Worm (Caenorhabditis elegans) whole organism, young adult: ENCODE measurements around the gene eef-1B.2.
"Not testable (repeated sequence)": the region's sequence is repeated elsewhere in the genome, so short reads cannot be mapped to it uniquely, and the experiment has no call there.

Source experiments
- C17E4.6 ChIP-seq: fragments of 200-800 bp; sonication (Bioruptor generic); IDR thresholded peaks from 2 replicates; pipeline ENCODE4 v1.3.6; 2022; ENCODE audit warnings: missing genetic modification reagents, missing genetic modification characterization, missing compliant biosample characterization
- F23B12.7 ChIP-seq: sonication (generic microtip); optimal IDR thresholded peaks from 2 replicates; lab custom pipeline; 2017; ENCODE audit warnings: missing genetic modification characterization, mild to moderate bottlenecking, missing compliant biosample characterization, antibody characterized with exemption, moderate library complexity; ENCODE audit not compliant: insufficient read depth
- F33H1.4 ChIP-seq: fragments of 200-800 bp; sonication (Bioruptor generic); IDR thresholded peaks from 2 replicates; pipeline ENCODE4 v1.3.6; 2022; ENCODE audit warnings: missing genetic modification reagents, missing genetic modification characterization, missing compliant biosample characterization
- F37B4.10 ChIP-seq: fragments of 200-800 bp; sonication (Bioruptor generic); IDR thresholded peaks from 2 replicates; pipeline ENCODE4 v1.3.6; 2022; ENCODE audit warnings: missing genetic modification characterization, missing compliant biosample characterization
- F49E8.2 ChIP-seq: sonication (generic microtip); optimal IDR thresholded peaks from 3 replicates; lab custom pipeline; 2017; ENCODE audit warnings: missing genetic modification characterization, mild to moderate bottlenecking, missing compliant biosample characterization, antibody characterized with exemption, moderate library complexity; ENCODE audit not compliant: insufficient read depth
- aptf-3 ChIP-seq: fragments of 200-800 bp; sonication (Bioruptor generic); IDR thresholded peaks from 2 replicates; pipeline ENCODE4 v1.3.6; 2022; ENCODE audit warnings: missing genetic modification characterization, missing compliant biosample characterization
- athp-1 ChIP-seq: sonication (generic microtip); optimal IDR thresholded peaks from 2 replicates; lab custom pipeline; 2017; ENCODE audit warnings: mild to moderate bottlenecking, missing genetic modification characterization, missing compliant biosample characterization
- attf-6 ChIP-seq: fragments of 200-800 bp; sonication (Bioruptor generic); IDR thresholded peaks from 2 replicates; pipeline ENCODE4 v1.3.6; 2022; ENCODE audit warnings: missing genetic modification reagents, missing genetic modification characterization, missing compliant biosample characterization
- bed-1 ChIP-seq: fragments of 200-800 bp; sonication (Bioruptor generic); IDR thresholded peaks from 2 replicates; pipeline ENCODE4 v1.3.6; 2022; ENCODE audit warnings: missing genetic modification reagents, missing genetic modification characterization, missing compliant biosample characterization
- cebp-1 ChIP-seq, 2 experiments: fragments of 200-800 bp in 1 of 2; sonication (Bioruptor generic) in 1 of 2; sonication (generic microtip) in 1 of 2; IDR thresholded peaks in 1 of 2; optimal IDR thresholded peaks in 1 of 2; 2 replicates each; pipeline versions ENCODE4 v1.3.6 to Lab custom; 2017 to 2022; ENCODE audit warnings: missing compliant biosample characterization in 2 of 2, missing genetic modification characterization in 2 of 2, mild to moderate bottlenecking in 1 of 2, missing genetic modification reagents in 1 of 2, moderate library complexity in 1 of 2
- cebp-2 ChIP-seq: fragments of 200-800 bp; sonication (Bioruptor generic); IDR thresholded peaks from 2 replicates; pipeline ENCODE4 v1.3.6; 2022; ENCODE audit warnings: missing genetic modification characterization, missing compliant biosample characterization
- ceh-27 ChIP-seq: fragments of 200-800 bp; sonication (Bioruptor generic); optimal IDR thresholded peaks from 2 replicates; lab custom pipeline; 2018; ENCODE audit warnings: mild to moderate bottlenecking, missing genetic modification characterization, moderate library complexity, missing compliant biosample characterization
- ceh-79 ChIP-seq: sonication (generic microtip); optimal IDR thresholded peaks from 2 replicates; lab custom pipeline; 2017; ENCODE audit warnings: mild to moderate bottlenecking, missing genetic modification characterization, missing compliant biosample characterization
- chd-7 ChIP-seq: sonication (generic microtip); optimal IDR thresholded peaks from 2 replicates; lab custom pipeline; 2016; ENCODE audit warnings: mild to moderate bottlenecking, missing genetic modification characterization, moderate library complexity, missing compliant biosample characterization
- dpff-1 ChIP-seq: sonication (generic microtip); optimal IDR thresholded peaks from 2 replicates; lab custom pipeline; 2017; ENCODE audit warnings: mild to moderate bottlenecking, missing genetic modification characterization, missing compliant biosample characterization
- egrh-3 ChIP-seq: fragments of 200-800 bp; sonication (Bioruptor generic); IDR thresholded peaks from 2 replicates; pipeline ENCODE4 v1.3.6; 2022; ENCODE audit warnings: missing genetic modification reagents, missing genetic modification characterization, missing compliant biosample characterization
- let-526 ChIP-seq: fragments of 200-800 bp; sonication (Bioruptor generic); IDR thresholded peaks from 2 replicates; pipeline ENCODE4 v1.3.6; 2022; ENCODE audit warnings: missing genetic modification reagents, missing genetic modification characterization, missing compliant biosample characterization
- madf-6 ChIP-seq: fragments of 200-800 bp; sonication (Bioruptor generic); IDR thresholded peaks from 2 replicates; pipeline ENCODE4 v1.3.6; 2022; ENCODE audit warnings: missing genetic modification reagents, missing genetic modification characterization, missing compliant biosample characterization
- mes-4 ChIP-seq: sonication (generic microtip); optimal IDR thresholded peaks from 2 replicates; lab custom pipeline; 2016; ENCODE audit warnings: missing genotype, missing genetic modification characterization, missing compliant biosample characterization
- snpc-4 ChIP-seq, 5 experiments: fragments of 150-350 bp in 1 of 5; sonication (generic microtip) in 4 of 5; optimal IDR thresholded peaks; 2 replicates each; lab custom pipeline; 2014 to 2018; ENCODE audit warnings: missing genetic modification characterization in 5 of 5, missing biosample characterization in 3 of 5, antibody characterized with exemption in 2 of 5, mild to moderate bottlenecking in 2 of 5, missing compliant biosample characterization in 2 of 5, missing genotype in 2 of 5, moderate library complexity in 2 of 5, missing genetic modification reagents in 1 of 5
- sptf-2 ChIP-seq: fragments of 200-800 bp; sonication (Bioruptor generic); optimal IDR thresholded peaks from 2 replicates; lab custom pipeline; 2018; ENCODE audit warnings: mild to moderate bottlenecking, missing genetic modification characterization, missing compliant biosample characterization
- tbp1 ChIP-seq: fragments of 200-800 bp; sonication (Bioruptor generic); optimal IDR thresholded peaks from 2 replicates; lab custom pipeline; 2018; ENCODE audit warnings: mild to moderate bottlenecking, missing genetic modification characterization, missing compliant biosample characterization
- tlf-1 ChIP-seq: fragments of 200-800 bp; sonication (Bioruptor generic); optimal IDR thresholded peaks from 2 replicates; lab custom pipeline; 2018; ENCODE audit warnings: mild to moderate bottlenecking, missing genetic modification characterization, missing compliant biosample characterization
- zfh-2 ChIP-seq: fragments of 200-800 bp; sonication (Bioruptor generic); conservative IDR thresholded peaks from 2 replicates; pipeline ENCODE4 v1.3.6; 2022; ENCODE audit warnings: missing genetic modification reagents, missing genetic modification characterization, missing compliant biosample characterization
- ztf-18 ChIP-seq: sonication (generic microtip); optimal IDR thresholded peaks from 2 replicates; lab custom pipeline; 2016; ENCODE audit warnings: missing genotype, mild to moderate bottlenecking, missing genetic modification characterization, missing compliant biosample characterization
- ztf-6 ChIP-seq: fragments of 200-800 bp; sonication (Bioruptor generic); IDR thresholded peaks from 2 replicates; pipeline ENCODE4 v1.3.6; 2022; ENCODE audit warnings: missing genetic modification reagents, missing genetic modification characterization, missing compliant biosample characterization

Gene eef-1B.2

DNA sequence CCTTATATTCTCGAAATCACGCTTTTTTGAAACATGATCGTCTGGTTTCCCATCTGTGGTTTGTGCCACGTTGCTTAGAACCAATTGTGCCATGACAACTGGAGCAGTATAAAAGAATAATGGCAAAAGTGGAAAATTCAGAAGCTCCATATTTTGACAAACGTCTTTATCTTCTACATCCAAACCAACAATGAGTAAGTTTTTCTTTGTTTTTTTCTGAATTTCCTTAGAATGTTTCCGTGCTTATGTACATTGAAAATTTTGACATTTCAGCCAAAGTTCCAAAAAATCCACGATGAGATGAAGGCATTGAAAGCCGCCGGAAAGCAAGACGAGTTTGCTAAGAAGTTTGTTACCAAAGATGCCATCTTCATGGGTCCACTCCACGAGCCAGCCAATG is 30.6 kb upstream of the eef-1B.2 start, which contains the start of gene Y41E3.6:
Gene Y41E3.6 (plus strand): TSS at position 301 of the 400 bp plus-strand sequence.
- not testable (repeated sequence) for TF ChIP-seq bed-1 (GFP tag; lab: Robert Waterston, UW); F49E8.2 (tag; lab: Kevin White, UChicago); ztf-6 (GFP tag; lab: Robert Waterston, UW)

DNA sequence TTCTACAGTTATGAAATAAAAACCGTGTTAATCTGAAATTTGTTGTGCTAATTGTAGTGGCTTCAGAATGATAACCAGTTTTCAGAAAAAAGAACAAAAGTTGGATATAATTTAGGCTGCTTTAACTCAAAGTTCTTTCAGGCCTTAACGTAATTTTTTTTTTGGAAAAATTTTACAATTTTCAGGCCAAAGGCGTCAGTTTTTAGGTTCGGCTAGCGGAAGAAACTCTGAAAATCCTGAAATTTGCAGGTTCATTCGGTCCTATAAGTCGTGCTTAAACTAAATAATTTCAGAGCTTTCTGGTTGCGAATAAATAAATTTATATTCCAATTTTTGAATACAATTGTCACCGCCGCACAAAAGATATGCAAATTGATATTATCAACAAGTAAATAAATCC is 28.9 kb upstream of the eef-1B.2 start:
- TF ChIP-seq snpc-4 (GFP tag; optimal IDR thresholded peaks at IDR 0.05; lab: Kevin White, UChicago) (no peak), snpc-4 (tag; optimal IDR thresholded peaks at IDR 0.05; lab: Kevin White, UChicago) (peak in 1 of 4 experiments; percentile 71), attf-6 (GFP tag; lab: Robert Waterston, UW) (peak; percentile 67; the same call in 1 of the 2 replicates), ceh-27 (GFP tag; lab: Kevin White, UChicago) (no peak)

DNA sequence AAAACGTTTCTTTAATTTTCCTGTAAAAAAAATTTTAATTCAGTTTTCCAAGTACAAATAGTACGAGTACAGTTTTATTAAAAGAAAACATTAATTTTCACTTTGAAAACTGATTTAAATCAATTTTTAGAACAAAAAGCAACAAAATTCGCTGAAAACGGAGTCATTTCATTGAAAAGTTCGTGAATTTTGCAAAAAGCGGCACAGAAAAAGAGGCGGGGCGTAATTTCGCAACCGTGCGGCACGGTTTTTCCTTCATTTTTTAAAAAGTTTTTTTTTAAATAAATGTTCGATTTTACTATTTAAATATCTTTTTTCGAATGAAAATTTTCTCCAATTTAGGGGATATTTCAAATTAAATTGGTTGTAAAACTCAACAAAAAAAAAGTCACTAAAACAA is 26.0 kb upstream of the eef-1B.2 start:
- no peak for TF ChIP-seq chd-7
- TF ChIP-seq dpff-1 (tag; lab: Kevin White, UChicago), result peak; percentile 26
- TF ChIP-seq cebp-1 (GFP tag; IDR thresholded peaks at IDR 0.05; lab: Robert Waterston, UW), result no peak
- TF ChIP-seq cebp-1 (tag; optimal IDR thresholded peaks at IDR 0.05; lab: Kevin White, UChicago), result peak; percentile 55
- no peak for TF ChIP-seq sptf-2 (GFP tag; lab: Kevin White, UChicago)
- TF ChIP-seq attf-6 (GFP tag; lab: Robert Waterston, UW), result peak; percentile 59
- peak; percentile 36; the same call in 1 of the 2 replicates for TF ChIP-seq madf-6
- TF ChIP-seq F37B4.10 (GFP tag; lab: Robert Waterston, UW), result no peak
- no peak for TF ChIP-seq snpc-4 (GFP tag; optimal IDR thresholded peaks at IDR 0.05; lab: Kevin White, UChicago)
- TF ChIP-seq snpc-4 (tag; optimal IDR thresholded peaks at IDR 0.05; lab: Kevin White, UChicago), result peak in 1 of 4 experiments; percentile 71
- peak; percentile 27 for TF ChIP-seq tbp1 (GFP tag; lab: Kevin White, UChicago)
- TF ChIP-seq cebp-2, result peak; percentile 87; the same call in 1 of the 2 replicates
- no peak for TF ChIP-seq let-526 (GFP tag; lab: Robert Waterston, UW)
- TF ChIP-seq athp-1 (tag; lab: Kevin White, UChicago), result peak; percentile 63

DNA sequence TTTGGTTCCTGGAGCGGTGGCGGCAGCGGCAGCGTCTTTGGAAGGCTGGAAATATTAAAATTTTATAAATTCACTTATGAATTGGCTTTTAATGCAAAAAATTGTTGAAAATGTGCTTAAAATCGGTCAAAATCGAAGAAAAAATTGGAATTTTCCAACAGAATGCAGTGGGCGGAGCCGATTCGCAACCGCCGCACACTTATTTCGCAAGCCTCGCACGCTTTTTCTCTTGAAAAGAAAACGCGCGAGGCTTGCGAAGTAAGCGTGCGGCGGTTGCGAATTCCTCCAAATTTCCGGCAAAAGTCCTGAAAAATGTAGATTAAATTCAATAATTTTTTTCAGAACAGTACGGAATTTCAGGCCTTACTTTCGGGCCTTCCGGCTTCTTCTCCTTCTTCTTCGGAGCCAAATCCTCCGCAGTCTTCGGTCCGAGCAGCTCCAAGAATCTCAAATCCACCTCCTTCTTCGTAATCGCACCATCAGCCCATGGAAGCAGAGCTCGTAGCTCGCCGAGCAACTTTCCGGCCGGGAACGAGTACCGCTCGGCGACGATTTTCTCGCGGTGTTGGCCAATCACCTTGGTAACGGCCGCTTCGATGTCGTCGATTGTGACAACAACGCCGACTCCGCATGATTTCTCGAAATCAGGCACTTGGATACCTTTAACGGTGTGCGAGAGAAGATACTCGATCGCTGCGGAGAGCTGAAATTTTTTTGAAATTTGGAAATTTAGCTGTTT is 24.8 kb upstream of the eef-1B.2 start:
- peak; percentile 68 for TF ChIP-seq zfh-2 (GFP tag; lab: Robert Waterston, UW)
- peak; percentile 31; the same call in 1 of the 2 replicates for TF ChIP-seq egrh-3 (GFP tag; lab: Robert Waterston, UW)
- no peak for TF ChIP-seq tlf-1
- TF ChIP-seq snpc-4 (GFP tag; optimal IDR thresholded peaks at IDR 0.05; lab: Kevin White, UChicago), result peak; percentile 14
- peak in 2 of 4 experiments; percentile 44 to 84 for TF ChIP-seq snpc-4 (tag; optimal IDR thresholded peaks at IDR 0.05; lab: Kevin White, UChicago)
- no peak for TF ChIP-seq aptf-3 (GFP tag; lab: Robert Waterston, UW)
- TF ChIP-seq C17E4.6 (GFP tag; lab: Robert Waterston, UW), result no peak
- TF ChIP-seq attf-6 (GFP tag; lab: Robert Waterston, UW), result peak; percentile 66; the same call in 1 of the 2 replicates
- TF ChIP-seq ceh-79 (tag; lab: Kevin White, UChicago), result no peak
- peak; percentile 24 for TF ChIP-seq ztf-18 (tag; lab: Kevin White, UChicago)
- TF ChIP-seq cebp-1 (GFP tag; IDR thresholded peaks at IDR 0.05; lab: Robert Waterston, UW), result no peak
- peak; percentile 3 for TF ChIP-seq cebp-1 (tag; optimal IDR thresholded peaks at IDR 0.05; lab: Kevin White, UChicago)
- no peak for TF ChIP-seq F23B12.7 (tag; lab: Kevin White, UChicago)

DNA sequence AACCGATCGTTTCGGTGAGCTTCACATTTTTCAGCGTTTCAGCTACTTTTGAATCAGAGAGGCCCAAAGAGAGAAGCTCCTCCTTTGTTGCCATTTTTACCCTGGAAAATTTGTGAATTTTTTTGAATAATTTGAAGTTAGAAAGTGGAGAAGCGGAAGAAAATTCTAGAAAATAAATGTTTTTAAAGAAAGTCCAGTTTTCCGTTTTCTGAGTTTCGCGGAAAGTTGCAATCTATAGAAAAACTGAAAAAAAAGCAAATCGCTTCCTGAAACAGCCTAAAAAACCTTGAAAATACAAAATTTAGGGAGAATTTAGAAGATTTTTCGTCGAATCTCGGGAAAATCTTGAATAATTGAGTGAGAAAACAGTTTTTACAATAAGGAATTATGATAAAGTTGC is 24.0 kb upstream of the eef-1B.2 start, which contains the start of gene qars-1:
Gene qars-1 (minus strand): TSS at position 101 of the 400 bp plus-strand sequence.
- TF ChIP-seq F33H1.4 (GFP tag; lab: Robert Waterston, UW), result no peak
- TF ChIP-seq mes-4, result no peak
- TF ChIP-seq, all 124 proteins: peak for 0
